Worm (Caenorhabditis elegans): ENCODE measurements around the gene symk-1.

DNA sequence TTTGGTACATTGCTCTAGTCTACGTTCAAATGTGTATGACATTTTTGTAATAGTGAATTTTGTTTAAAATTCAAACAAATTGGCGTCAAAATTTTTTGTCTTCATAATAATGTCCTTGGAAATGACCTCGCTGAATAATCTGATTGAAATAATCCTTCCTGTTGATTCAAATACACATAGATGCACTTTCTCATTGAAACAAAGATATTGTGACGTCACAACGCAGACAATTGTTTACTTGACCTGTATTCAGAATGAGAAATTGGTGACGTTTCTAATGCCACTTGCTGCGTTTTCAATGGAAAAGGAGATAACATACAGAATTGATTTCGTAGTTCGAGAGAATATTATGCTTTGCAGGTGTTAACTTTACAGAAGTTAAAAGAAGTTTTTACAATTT is 36.2 kb upstream of the symk-1 start:
- TF ChIP-seq eor-1 (tag; optimal IDR thresholded peaks at IDR 0.05) (no peak), ama-1 (optimal IDR thresholded peaks at IDR 0.05) (no peak), nhr-237 (tag; optimal IDR thresholded peaks at IDR 0.05) (no peak), nhr-28 (tag; optimal IDR thresholded peaks at IDR 0.05) (no peak)
